Worm (Caenorhabditis elegans): ENCODE measurements around the gene kel-3.

kel-3 gene

DNA sequence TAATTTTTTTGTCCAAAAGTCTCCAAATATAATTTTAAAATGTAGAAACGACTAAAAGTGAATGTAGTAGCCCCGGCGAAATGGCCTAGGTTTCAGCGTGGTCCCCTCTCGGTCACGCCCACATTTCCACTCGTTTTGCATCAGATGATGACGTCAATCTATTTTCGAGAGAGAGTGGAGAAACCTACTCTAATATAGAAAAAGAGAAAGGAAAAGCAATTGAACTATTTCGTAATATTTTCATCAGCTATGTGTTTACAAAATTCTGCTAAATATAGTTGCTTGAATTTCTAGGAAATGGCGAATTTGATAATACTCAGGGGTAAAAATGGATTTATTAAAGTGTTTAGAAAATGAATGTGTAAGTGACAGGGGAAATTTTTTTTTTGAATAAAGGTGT lies 8.8 kb upstream of the kel-3 start:
- TF ChIP-seq unc-42 (tag; optimal IDR thresholded peaks at IDR 0.05), result peak; percentile 15
- no peak for TF ChIP-seq hlh-15 (tag; optimal IDR thresholded peaks at IDR 0.05)

DNA sequence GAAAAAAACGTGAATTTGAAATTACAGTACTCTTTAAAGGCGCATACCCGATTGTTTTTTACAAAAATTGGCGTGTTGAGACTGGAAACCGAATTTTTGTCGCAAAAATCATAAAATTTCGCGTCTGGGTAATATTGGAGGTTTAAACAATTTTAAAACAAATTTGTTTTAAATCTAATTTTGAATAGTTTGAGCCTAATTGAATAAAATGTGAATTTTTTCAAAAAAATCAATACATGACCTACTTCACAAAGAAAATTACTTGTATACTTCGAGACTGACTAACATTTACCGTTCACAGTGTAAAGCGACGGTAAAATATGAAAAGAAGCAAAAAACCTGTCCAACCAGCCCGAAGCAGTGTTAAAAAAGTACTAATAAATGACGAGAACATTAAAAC lies 7.3 kb upstream of the kel-3 start:
- no peak for TF ChIP-seq ceh-9 (tag; optimal IDR thresholded peaks at IDR 0.05)
- no peak for TF ChIP-seq elt-2 (tag; optimal IDR thresholded peaks at IDR 0.05)
- no peak for TF ChIP-seq K09A11.1 (tag; optimal IDR thresholded peaks at IDR 0.05; ENCODE audit: insufficient read depth)
- TF ChIP-seq ceh-22 (tag; optimal IDR thresholded peaks at IDR 0.05), result no peak
- no peak for TF ChIP-seq mec-3 (tag; optimal IDR thresholded peaks at IDR 0.05; ENCODE audit: borderline replicate concordance)

DNA sequence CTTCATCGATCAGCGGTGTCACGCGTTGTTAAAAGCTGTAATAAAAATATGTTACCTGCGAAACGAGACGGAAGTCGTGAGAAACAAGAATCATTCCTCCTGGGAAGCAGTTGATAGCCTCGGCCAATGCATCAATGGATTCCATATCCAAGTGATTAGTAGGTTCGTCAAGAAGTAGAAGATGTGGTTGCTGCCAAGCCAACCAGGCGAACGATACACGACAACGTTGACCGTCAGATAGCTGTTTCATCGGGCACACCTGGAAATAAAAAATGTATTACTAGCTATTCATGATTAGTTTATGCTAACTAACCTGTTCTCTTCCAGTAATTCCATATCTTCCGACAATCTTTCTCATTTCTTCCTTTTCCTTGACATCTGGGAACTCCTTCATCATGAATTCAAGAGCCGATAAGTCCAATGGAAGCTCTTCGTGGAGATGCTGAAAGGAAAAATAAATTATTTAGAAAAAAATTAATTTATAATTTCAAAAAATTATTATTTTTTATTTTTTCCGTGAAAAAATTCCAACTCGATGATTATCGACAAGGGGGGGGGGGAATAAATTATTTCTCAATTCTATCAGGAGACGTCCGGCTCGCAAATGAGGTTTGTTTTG lies 5.5 kb upstream of the kel-3 start, which contains the start of gene tag-164:
TSS of gene tag-164 (plus strand) at position 569 of the 619 bp plus-strand sequence.
- TF ChIP-seq fkh-6 (tag; optimal IDR thresholded peaks at IDR 0.05), result no peak
- TF ChIP-seq ceh-45 (GFP tag; IDR thresholded peaks at IDR 0.05), result no peak
- TF ChIP-seq odd-2 (tag; optimal IDR thresholded peaks at IDR 0.05), result no peak
- no peak for TF ChIP-seq pag-3 (tag; optimal IDR thresholded peaks at IDR 0.05; ENCODE audit: borderline replicate concordance)
- TF ChIP-seq mec-3 (tag; optimal IDR thresholded peaks at IDR 0.05; ENCODE audit: borderline replicate concordance), result no peak
- TF ChIP-seq ceh-31 (tag; optimal IDR thresholded peaks at IDR 0.05), result no peak
- TF ChIP-seq zip-5 (tag; optimal IDR thresholded peaks at IDR 0.05), result no peak
- TF ChIP-seq pqm-1 (tag; optimal IDR thresholded peaks at IDR 0.05), result no peak
- no peak for TF ChIP-seq C08G9.2 (tag; optimal IDR thresholded peaks at IDR 0.05)
- TF ChIP-seq gmeb-2 (tag; optimal IDR thresholded peaks at IDR 0.05), result no peak
- no peak for TF ChIP-seq T23F11.4 (GFP tag; optimal IDR thresholded peaks at IDR 0.05)
- TF ChIP-seq hlh-15 (tag; optimal IDR thresholded peaks at IDR 0.05), result no peak
- TF ChIP-seq pros-1 (tag; optimal IDR thresholded peaks at IDR 0.05), result no peak
- no peak for TF ChIP-seq ceh-48 (tag; optimal IDR thresholded peaks at IDR 0.05)
- TF ChIP-seq ceh-34 (tag; optimal IDR thresholded peaks at IDR 0.05), result no peak
- no peak for TF ChIP-seq pat-9 (tag; optimal IDR thresholded peaks at IDR 0.05)

DNA sequence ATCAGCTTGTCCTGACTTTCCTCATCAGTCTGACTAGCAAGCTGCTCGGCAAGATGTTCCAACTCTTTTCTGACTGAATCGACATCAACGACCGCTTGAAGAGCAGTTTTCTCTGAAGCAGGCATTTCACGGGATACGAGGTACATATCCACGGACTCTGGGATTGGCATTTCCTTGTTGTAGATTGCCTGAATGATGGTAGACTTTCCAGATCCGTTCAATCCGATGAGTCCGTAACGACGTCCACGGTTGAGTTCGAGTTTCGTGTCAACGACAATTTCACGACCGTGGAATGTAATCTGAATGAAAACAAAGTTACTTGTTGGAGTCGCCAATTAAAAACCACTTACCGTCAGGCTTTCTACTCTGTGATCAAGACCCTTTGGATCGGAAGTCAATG lies 3.1 kb upstream of the kel-3 start:
- TF ChIP-seq pha-4 (tag; optimal IDR thresholded peaks at IDR 0.05) (no peak), pha-2 (tag; optimal IDR thresholded peaks at IDR 0.05) (no peak), dve-1 (tag; optimal IDR thresholded peaks at IDR 0.05) (no peak), C38D4.7 (GFP tag; optimal IDR thresholded peaks at IDR 0.05) (no peak), pax-1 (tag; optimal IDR thresholded peaks at IDR 0.05) (no peak), fkh-6 (tag; optimal IDR thresholded peaks at IDR 0.05) (no peak), eyg-1 (tag; optimal IDR thresholded peaks at IDR 0.05) (no peak), nhr-11 (tag; optimal IDR thresholded peaks at IDR 0.05) (no peak), tbx-2 (tag; optimal IDR thresholded peaks at IDR 0.05) (no peak), che-1 (tag; optimal IDR thresholded peaks at IDR 0.05) (no peak), ceh-24 (tag; optimal IDR thresholded peaks at IDR 0.05) (no peak), ama-1 (optimal IDR thresholded peaks at IDR 0.05) (no peak), Y22D7AL.16 (tag; optimal IDR thresholded peaks at IDR 0.05) (no peak), unc-55 (GFP tag; optimal IDR thresholded peaks at IDR 0.05) (no peak), ceh-6 (GFP tag; optimal IDR thresholded peaks at IDR 0.05) (no peak), zip-5 (tag; optimal IDR thresholded peaks at IDR 0.05) (no peak), pat-9 (tag; optimal IDR thresholded peaks at IDR 0.05) (no peak), odd-2 (tag; optimal IDR thresholded peaks at IDR 0.05) (no peak)

DNA sequence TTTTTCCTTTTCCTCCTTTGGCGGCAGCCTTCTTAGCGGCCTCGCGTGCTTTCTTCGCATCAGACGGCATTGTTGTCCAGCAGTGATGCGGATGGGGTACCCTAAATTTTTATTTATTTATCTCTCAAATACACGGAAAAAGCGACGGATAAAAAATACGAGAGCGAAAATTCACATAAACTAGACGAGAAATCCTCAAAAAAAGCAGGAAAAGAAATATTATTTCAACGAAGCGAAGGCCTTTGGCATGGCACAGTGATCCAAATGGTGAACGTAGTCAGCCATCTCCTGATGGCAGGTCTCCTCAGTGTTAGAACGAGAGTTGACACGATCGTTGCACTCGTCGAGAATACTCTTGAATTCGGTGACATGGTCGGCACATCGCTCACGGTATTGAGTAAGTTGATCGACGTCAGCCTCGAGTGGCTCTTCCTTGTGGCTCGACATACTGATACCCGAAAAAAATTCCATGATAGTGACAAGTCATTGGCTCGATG lies 2.4 kb upstream of the kel-3 start, which contains the start of the genes abcf-2 and T27E9.2:
TSS of gene abcf-2 (minus strand) at position 101 of the 497 bp plus-strand sequence.
TSS of gene T27E9.2 (minus strand) at position 447 of the 497 bp plus-strand sequence.
- TF ChIP-seq hlh-30 (tag; optimal IDR thresholded peaks at IDR 0.05; ENCODE audit: insufficient read depth), result no peak
- TF ChIP-seq nhr-232 (tag; optimal IDR thresholded peaks at IDR 0.05), result no peak
- no peak for TF ChIP-seq dmd-4 (tag; optimal IDR thresholded peaks at IDR 0.05; ENCODE audit: borderline replicate concordance)
- TF ChIP-seq ztf-16 (tag; optimal IDR thresholded peaks at IDR 0.05), result no peak
- no peak for TF ChIP-seq ref-2 (tag; optimal IDR thresholded peaks at IDR 0.05)
- TF ChIP-seq zip-5 (tag; optimal IDR thresholded peaks at IDR 0.05), result no peak
- TF ChIP-seq ceh-45 (GFP tag; IDR thresholded peaks at IDR 0.05), result no peak
- TF ChIP-seq C38D4.7 (GFP tag; optimal IDR thresholded peaks at IDR 0.05), result no peak
- TF ChIP-seq syd-9 (tag; optimal IDR thresholded peaks at IDR 0.05), result no peak

All from whole organism, late embryonic.